Fruit fly (Drosophila melanogaster) whole organism, pupa: ENCODE data around the gene mRpS34.

Experiments
- CG34367 ChIP-seq: fragments of 200-800 bp; sonication (Bioruptor generic); optimal IDR thresholded peaks from 2 replicates; lab custom pipeline; 2018; ENCODE audit warnings: missing biosample characterization, mild to moderate bottlenecking, missing genetic modification characterization
- Snoo ChIP-seq: fragments of 200-800 bp; sonication (Bioruptor generic); optimal IDR thresholded peaks from 3 replicates; lab custom pipeline; 2017; ENCODE audit warnings: missing biosample characterization, mild to moderate bottlenecking, missing genetic modification characterization, inconsistent platforms

- no peak for TF ChIP-seq CG34367 (tag; lab: Kevin White, UChicago)
- no peak for TF ChIP-seq Snoo
Measured at dm6 chr3L:16317724-16318123, 30.1 kb upstream of the mRpS34 start, which contains the start of gene Nplp3.
